Fruit fly (Drosophila melanogaster): ENCODE data around the gene btl.
A peak's percentile ranks its signal among the peaks of the same experiment; 100 is the strongest.

Gene btl

DNA sequence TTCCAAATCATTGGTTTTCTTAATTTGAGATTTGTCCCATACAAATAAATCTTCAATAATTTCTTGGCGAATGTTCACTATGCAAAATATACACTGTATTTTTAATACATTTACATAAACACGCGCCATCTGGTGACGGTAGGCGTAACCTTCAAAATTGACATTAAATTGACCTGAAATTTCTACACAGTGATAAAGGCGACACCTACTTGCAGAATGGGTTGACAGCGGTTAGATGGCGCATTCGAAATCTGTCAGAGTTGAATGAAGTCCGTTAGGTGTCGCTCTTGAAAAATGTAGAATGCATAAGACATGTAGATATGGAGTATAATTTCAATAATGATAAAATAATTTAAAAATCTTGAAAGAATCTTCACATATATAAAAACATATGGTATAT, 35.8 kb downstream of the btl start (continued):
- TF ChIP-seq CG14050 (GFP tag; IDR thresholded peaks at IDR 0.05) (peak; percentile 55; the same call in 2 of the 3 replicates), CG10274 (GFP tag; optimal IDR thresholded peaks at IDR 0.05) (no peak), inv (GFP tag; IDR thresholded peaks at IDR 0.05; ENCODE audit: partially characterized antibody) (peak; percentile 43; the same call in 1 of the 2 replicates), Opbp (GFP tag; IDR thresholded peaks at IDR 0.05; ENCODE audit: partially characterized antibody) (peak; percentile 67), CG9932 (GFP tag; IDR thresholded peaks at IDR 0.05) (peak; percentile 93), kni (GFP tag; optimal IDR thresholded peaks at IDR 0.05) (no peak), esg (GFP tag; conservative IDR thresholded peaks at IDR 0.05) (0 out of 2 replicates have a peak, but pooled peaks have one; percentile 21), CG1233 (GFP tag; optimal IDR thresholded peaks at IDR 0.05) (peak; percentile 59), Nf-YB (GFP tag; optimal IDR thresholded peaks at IDR 0.05) (peak; percentile 44), CG12299 (tag; optimal IDR thresholded peaks at IDR 0.05) (peak; percentile 20), slou (GFP tag; optimal IDR thresholded peaks at IDR 0.05) (peak; percentile 83), CG15696 (tag; optimal IDR thresholded peaks at IDR 0.05) (peak; percentile 94), pnt (GFP tag; optimal IDR thresholded peaks at IDR 0.05) (peak; percentile 95), CG8290 (GFP tag; optimal IDR thresholded peaks at IDR 0.05) (peak; percentile 84), CG8290 (tag; optimal IDR thresholded peaks at IDR 0.05) (peak in 1 of 2 experiments; percentile 90), CG6813 (GFP tag; optimal IDR thresholded peaks at IDR 0.05) (no peak), tup (GFP tag; optimal IDR thresholded peaks at IDR 0.05) (no peak), NK7.1 (GFP tag; optimal IDR thresholded peaks at IDR 0.05) (peak; percentile 38), crp (GFP tag; optimal IDR thresholded peaks at IDR 0.05) (peak in 1 of 2 experiments; percentile 6), cwo (GFP tag; optimal IDR thresholded peaks at IDR 0.05) (no peak), btn (GFP tag; optimal IDR thresholded peaks at IDR 0.05) (peak; percentile 58), Oli (tag; optimal IDR thresholded peaks at IDR 0.05) (peak; percentile 56), hb (GFP tag; IDR thresholded peaks at IDR 0.05; ENCODE audit: partially characterized antibody) (no peak), CG9817 (tag; optimal IDR thresholded peaks at IDR 0.05) (peak; percentile 93), Hsf (GFP tag; optimal IDR thresholded peaks at IDR 0.05) (peak; percentile 91), CG2116 (GFP tag; optimal IDR thresholded peaks at IDR 0.05) (peak; percentile 52), Xbp1 (GFP tag; optimal IDR thresholded peaks at IDR 0.05) (peak; percentile 96), CG6175 (GFP tag; IDR thresholded peaks at IDR 0.05) (no peak; the same call in 1 of the 3 replicates), chm (GFP tag; IDR thresholded peaks at IDR 0.05) (no peak), CG10462 (GFP tag; optimal IDR thresholded peaks at IDR 0.05) (peak; percentile 21), CG2120 (GFP tag; optimal IDR thresholded peaks at IDR 0.05) (peak; percentile 85), lbe (GFP tag; optimal IDR thresholded peaks at IDR 0.05) (no peak), CG13894 (tag; optimal IDR thresholded peaks at IDR 0.05) (no peak), PHDP (tag; optimal IDR thresholded peaks at IDR 0.05) (peak; percentile 67), CG4282 (GFP tag; optimal IDR thresholded peaks at IDR 0.05) (peak; percentile 89), CG2889 (GFP tag; IDR thresholded peaks at IDR 0.05) (peak; percentile 66; the same call in 2 of the 3 replicates), ato (GFP tag; IDR thresholded peaks at IDR 0.05; ENCODE audit: partially characterized antibody) (0 out of 2 replicates have a peak, but pooled peaks have one; percentile 19), fd3F (GFP tag; optimal IDR thresholded peaks at IDR 0.05) (peak; percentile 69), gro (GFP tag; optimal IDR thresholded peaks at IDR 0.05) (peak; percentile 82), Awh (GFP tag; IDR thresholded peaks at IDR 0.05) (peak; percentile 55; the same call in 1 of the 2 replicates), gce (GFP tag; IDR thresholded peaks at IDR 0.05) (peak; percentile 30; the same call in 2 of the 3 replicates), CG11398 (GFP tag; optimal IDR thresholded peaks at IDR 0.05) (peak; percentile 52), C15 (GFP tag; IDR thresholded peaks at IDR 0.05) (no peak), croc (GFP tag; conservative IDR thresholded peaks at IDR 0.05) (peak; percentile 69; the same call in 2 of the 3 replicates), Mrtf (GFP tag; IDR thresholded peaks at IDR 0.05) (peak; percentile 91), Ptx1 (GFP tag; IDR thresholded peaks at IDR 0.05) (peak; percentile 90), twi (tag; optimal IDR thresholded peaks at IDR 0.05) (peak; percentile 59), dati (GFP tag; IDR thresholded peaks at IDR 0.05) (no peak), ro (GFP tag; IDR thresholded peaks at IDR 0.05) (peak; percentile 73; the same call in 1 of the 2 replicates), CG8388 (GFP tag; optimal IDR thresholded peaks at IDR 0.05) (peak; percentile 29)
